Fruit fly (Drosophila melanogaster) whole organism, embryonic: ENCODE data around the gene RpL35.

ENCODE experiments used
- Bdp1 ChIP-seq: fragments of 200-800 bp; sonication (Bioruptor generic); optimal IDR thresholded peaks from 3 replicates; lab custom pipeline; 2016; ENCODE audit warnings: missing biosample characterization, missing genetic modification characterization
- CG10959 ChIP-seq: fragments of 200-800 bp; sonication (Bioruptor generic); IDR thresholded peaks from 2 replicates; pipeline ENCODE4 v1.3.6; 2022; ENCODE audit warnings: missing biosample characterization, missing genetic modification characterization
- CG11695 ChIP-seq: fragments of 200-800 bp; sonication (Bioruptor generic); IDR thresholded peaks from 3 replicates; pipeline ENCODE4 v1.3.6; 2022; ENCODE audit warnings: missing biosample characterization, missing genetic modification characterization
- CG12071 ChIP-seq: fragments of 200-800 bp; sonication (Bioruptor generic); optimal IDR thresholded peaks from 3 replicates; lab custom pipeline; 2018; ENCODE audit warnings: missing biosample characterization, mild to moderate bottlenecking, missing genetic modification characterization
- CG13424 ChIP-seq: fragments of 200-800 bp; sonication (Bioruptor generic); optimal IDR thresholded peaks from 2 replicates; lab custom pipeline; 2019; ENCODE audit warnings: missing biosample characterization, mild to moderate bottlenecking, missing genetic modification characterization, moderate library complexity
- CG14014 ChIP-seq: fragments of 200-800 bp; sonication (Bioruptor generic); IDR thresholded peaks from 2 replicates; pipeline ENCODE4 v1.3.6; 2022; ENCODE audit warnings: missing biosample characterization, missing genetic modification characterization
- CG14860 ChIP-seq: fragments of 200-800 bp; sonication (Bioruptor generic); IDR thresholded peaks from 3 replicates; pipeline ENCODE4 v1.3.6; 2022; ENCODE audit warnings: missing biosample characterization, missing genetic modification characterization; ENCODE audit not compliant: partially characterized antibody
- CG17359 ChIP-seq: fragments of 200-800 bp; sonication (Bioruptor generic); optimal IDR thresholded peaks from 3 replicates; lab custom pipeline; 2018; ENCODE audit warnings: missing biosample characterization, mild to moderate bottlenecking, missing genetic modification characterization, moderate library complexity
- CG17802 ChIP-seq: fragments of 200-800 bp; sonication (Bioruptor generic); optimal IDR thresholded peaks from 2 replicates; lab custom pipeline; 2018; ENCODE audit warnings: missing biosample characterization, mild to moderate bottlenecking, missing genetic modification characterization, moderate library complexity
- CG2889 ChIP-seq: fragments of 200-800 bp; sonication (Bioruptor generic); IDR thresholded peaks from 3 replicates; pipeline ENCODE4 v1.3.6; 2022; ENCODE audit warnings: missing biosample characterization, missing genetic modification characterization
- CG30020 ChIP-seq: fragments of 200-800 bp; optimal IDR thresholded peaks from 2 replicates; lab custom pipeline; 2019; ENCODE audit warnings: missing biosample characterization, mild to moderate bottlenecking, missing genetic modification characterization, moderate library complexity
- CG31441 ChIP-seq: fragments of 200-800 bp; sonication (Bioruptor generic); IDR thresholded peaks from 2 replicates; pipeline ENCODE4 v1.3.6; 2022; ENCODE audit warnings: missing biosample characterization, missing genetic modification characterization
- CG3163 ChIP-seq: fragments of 200-800 bp; sonication (Bioruptor generic); optimal IDR thresholded peaks from 3 replicates; lab custom pipeline; 2016; ENCODE audit warnings: missing biosample characterization, missing genetic modification characterization
- CG32767 ChIP-seq: fragments of 200-800 bp; sonication (Bioruptor generic); IDR thresholded peaks from 2 replicates; pipeline ENCODE4 v1.3.6; 2022; ENCODE audit warnings: missing biosample characterization, missing genetic modification characterization
- CG3995 ChIP-seq: fragments of 200-800 bp; sonication (Bioruptor generic); optimal IDR thresholded peaks from 3 replicates; lab custom pipeline; 2016; ENCODE audit warnings: missing biosample characterization, missing genetic modification characterization
- CG4707 ChIP-seq: fragments of 200-800 bp; sonication (Bioruptor generic); optimal IDR thresholded peaks from 2 replicates; lab custom pipeline; 2018; ENCODE audit warnings: missing biosample characterization, mild to moderate bottlenecking, missing genetic modification characterization, moderate library complexity
- CG5245 ChIP-seq: fragments of 200-800 bp; sonication (Bioruptor generic); optimal IDR thresholded peaks from 3 replicates; lab custom pipeline; 2016; ENCODE audit warnings: missing biosample characterization, missing genetic modification characterization
- CG8944 ChIP-seq: fragments of 200-800 bp; sonication (Bioruptor generic); optimal IDR thresholded peaks from 3 replicates; lab custom pipeline; 2016; ENCODE audit warnings: missing biosample characterization, missing genetic modification characterization
- CTCF ChIP-seq: fragments of 200-800 bp; sonication (Bioruptor generic); optimal IDR thresholded peaks from 2 replicates; lab custom pipeline; 2017; ENCODE audit warnings: missing biosample characterization, mild to moderate bottlenecking, missing genetic modification characterization, moderate library complexity
- CrebB ChIP-seq: fragments of 200-800 bp; sonication (Bioruptor generic); optimal IDR thresholded peaks from 3 replicates; lab custom pipeline; 2018; ENCODE audit warnings: missing biosample characterization, mild to moderate bottlenecking, missing genetic modification characterization
- Dfd ChIP-seq, 2 experiments: fragments of >200 bp; optimal IDR thresholded peaks; 2 replicates each; lab custom pipeline; 2017; ENCODE audit warnings: missing biosample characterization in 2 of 2, missing genetic modification characterization in 2 of 2
- Ets65A ChIP-seq: fragments of 200-800 bp; sonication (Bioruptor generic); peaks from one replicate; lab custom pipeline; 2016; ENCODE audit warnings: missing biosample characterization, missing genetic modification characterization
- Fer2 ChIP-seq: fragments of 200-800 bp; sonication (Bioruptor generic); optimal IDR thresholded peaks from 2 replicates; lab custom pipeline; 2018; ENCODE audit warnings: missing biosample characterization, mild to moderate bottlenecking, missing genetic modification characterization, moderate library complexity
- H15 ChIP-seq: fragments of 200-800 bp; sonication (Bioruptor generic); IDR thresholded peaks from 3 replicates; pipeline ENCODE4 v1.3.6; 2022; ENCODE audit warnings: missing biosample characterization, missing genetic modification characterization
- H2.0 ChIP-seq: fragments of 200-800 bp; sonication (Bioruptor generic); IDR thresholded peaks from 2 replicates; pipeline ENCODE4 v1.3.6; 2022; ENCODE audit warnings: missing biosample characterization, missing genetic modification characterization
- Hr3 ChIP-seq: fragments of 200-800 bp; sonication (Bioruptor generic); optimal IDR thresholded peaks from 3 replicates; lab custom pipeline; 2016; ENCODE audit warnings: missing biosample characterization, missing genetic modification characterization
- Kr ChIP-seq: fragments of 200-800 bp; sonication (Bioruptor generic); optimal IDR thresholded peaks from 2 replicates; lab custom pipeline; 2017; ENCODE audit warnings: missing biosample characterization, mild to moderate bottlenecking, missing genetic modification characterization
- Med ChIP-seq: fragments of 200-800 bp; sonication (Bioruptor generic); peaks from one replicate; lab custom pipeline; 2016; ENCODE audit warnings: missing biosample characterization, missing genetic modification characterization, mild to moderate bottlenecking, inconsistent platforms, moderate library complexity
- Side ChIP-seq: fragments of 200-800 bp; sonication (Bioruptor generic); optimal IDR thresholded peaks from 2 replicates; lab custom pipeline; 2016; ENCODE audit warnings: missing biosample characterization, missing genetic modification characterization
- Stat92E ChIP-seq, 3 experiments: fragments of >200 bp in 2 of 3; fragments of 200-800 bp in 1 of 3; sonication (Bioruptor generic) in 1 of 3; optimal IDR thresholded peaks; 2 replicates each; lab custom pipeline; 2017 to 2019; ENCODE audit warnings: missing biosample characterization in 3 of 3, missing genetic modification characterization in 3 of 3, mild to moderate bottlenecking in 1 of 3, moderate library complexity in 1 of 3
- ara ChIP-seq: fragments of 200-800 bp; sonication (Bioruptor generic); IDR thresholded peaks from 2 replicates; pipeline ENCODE4 v1.3.6; 2022; ENCODE audit warnings: missing biosample characterization, missing genetic modification characterization
- bab2 ChIP-seq: fragments of 200-800 bp; sonication (Bioruptor generic); optimal IDR thresholded peaks from 2 replicates; lab custom pipeline; 2016; ENCODE audit warnings: missing biosample characterization, missing genetic modification characterization
- cg ChIP-seq: fragments of 200-800 bp; sonication (Bioruptor generic); optimal IDR thresholded peaks from 3 replicates; lab custom pipeline; 2019; ENCODE audit warnings: missing biosample characterization, mild to moderate bottlenecking, missing genetic modification characterization, moderate library complexity
- chn ChIP-seq: fragments of 200-800 bp; sonication (Bioruptor generic); optimal IDR thresholded peaks from 2 replicates; lab custom pipeline; 2016; ENCODE audit warnings: missing biosample characterization, missing genetic modification characterization
- cwo ChIP-seq: fragments of 200-800 bp; sonication (Bioruptor generic); optimal IDR thresholded peaks from 3 replicates; lab custom pipeline; 2017; ENCODE audit warnings: missing biosample characterization, missing genetic modification characterization, mild to moderate bottlenecking, moderate library complexity, missing genetic modification reagents
- disco-r ChIP-seq: fragments of 200-800 bp; sonication (Bioruptor generic); optimal IDR thresholded peaks from 2 replicates; lab custom pipeline; 2016; ENCODE audit warnings: missing biosample characterization, missing genetic modification characterization
- ewg ChIP-seq: fragments of 200-800 bp; sonication (Bioruptor generic); optimal IDR thresholded peaks from 3 replicates; lab custom pipeline; 2017; ENCODE audit warnings: mild to moderate bottlenecking, missing biosample characterization, missing genetic modification reagents, missing genetic modification characterization
- gem ChIP-seq: fragments of 200-800 bp; sonication (Bioruptor generic); optimal IDR thresholded peaks from 2 replicates; lab custom pipeline; 2019; ENCODE audit warnings: missing biosample characterization, mild to moderate bottlenecking, missing genetic modification characterization, moderate library complexity
- hbn ChIP-seq: fragments of 200-800 bp; sonication (Bioruptor generic); IDR thresholded peaks from 2 replicates; pipeline ENCODE4 v1.3.6; 2022; ENCODE audit warnings: missing biosample characterization, missing genetic modification characterization; ENCODE audit not compliant: partially characterized antibody
- lola ChIP-seq, 3 experiments: fragments of >200 bp in 2 of 3; fragments of 200-800 bp in 1 of 3; sonication (Bioruptor generic) in 1 of 3; optimal IDR thresholded peaks; 2 replicates each; lab custom pipeline; 2017 to 2019; ENCODE audit warnings: missing biosample characterization in 3 of 3, missing genetic modification characterization in 3 of 3, mild to moderate bottlenecking in 1 of 3, moderate library complexity in 1 of 3
- nmo ChIP-seq: fragments of 200-800 bp; sonication (Bioruptor generic); optimal IDR thresholded peaks from 2 replicates; lab custom pipeline; 2018; ENCODE audit warnings: missing biosample characterization, mild to moderate bottlenecking, missing genetic modification characterization, moderate library complexity
- oc ChIP-seq: fragments of 200-800 bp; sonication (Bioruptor generic); optimal IDR thresholded peaks from 2 replicates; lab custom pipeline; 2018; ENCODE audit warnings: missing biosample characterization, mild to moderate bottlenecking, missing genetic modification characterization, moderate library complexity
- pan ChIP-seq, 4 experiments: fragments of >200 bp in 3 of 4; fragments of 200-800 bp in 1 of 4; sonication (Bioruptor generic) in 1 of 4; optimal IDR thresholded peaks in 3 of 4; IDR thresholded peaks in 1 of 4; 2 replicates each; pipeline versions ENCODE4 v1.3.6 to Lab custom; 2017 to 2022; ENCODE audit warnings: missing biosample characterization in 2 of 4, missing genetic modification characterization in 2 of 4, mixed read lengths in 1 of 4
- pnt ChIP-seq: fragments of 200-800 bp; sonication (Bioruptor generic); optimal IDR thresholded peaks from 3 replicates; lab custom pipeline; 2016; ENCODE audit warnings: missing biosample characterization, missing genetic modification characterization
- pros ChIP-seq: fragments of 200-800 bp; sonication (Bioruptor generic); optimal IDR thresholded peaks from 3 replicates; lab custom pipeline; 2019; ENCODE audit warnings: missing biosample characterization, mild to moderate bottlenecking, missing genetic modification characterization, moderate library complexity
- repo ChIP-seq: fragments of 200-800 bp; sonication (Bioruptor generic); optimal IDR thresholded peaks from 2 replicates; lab custom pipeline; 2016; ENCODE audit warnings: missing biosample characterization, missing genetic modification characterization
- sim ChIP-seq: fragments of 200-800 bp; sonication (Bioruptor generic); IDR thresholded peaks from 2 replicates; pipeline ENCODE4 v1.3.6; 2022; ENCODE audit warnings: missing biosample characterization, missing genetic modification characterization
- slp2 ChIP-seq: fragments of 200-800 bp; sonication (Bioruptor generic); optimal IDR thresholded peaks from 2 replicates; lab custom pipeline; 2016; ENCODE audit warnings: missing biosample characterization, missing genetic modification characterization
- toy ChIP-seq: fragments of 200-800 bp; sonication (Bioruptor generic); IDR thresholded peaks from 2 replicates; pipeline ENCODE4 v1.3.6; 2022; ENCODE audit warnings: missing biosample characterization, missing genetic modification characterization

Gene RpL35

DNA sequence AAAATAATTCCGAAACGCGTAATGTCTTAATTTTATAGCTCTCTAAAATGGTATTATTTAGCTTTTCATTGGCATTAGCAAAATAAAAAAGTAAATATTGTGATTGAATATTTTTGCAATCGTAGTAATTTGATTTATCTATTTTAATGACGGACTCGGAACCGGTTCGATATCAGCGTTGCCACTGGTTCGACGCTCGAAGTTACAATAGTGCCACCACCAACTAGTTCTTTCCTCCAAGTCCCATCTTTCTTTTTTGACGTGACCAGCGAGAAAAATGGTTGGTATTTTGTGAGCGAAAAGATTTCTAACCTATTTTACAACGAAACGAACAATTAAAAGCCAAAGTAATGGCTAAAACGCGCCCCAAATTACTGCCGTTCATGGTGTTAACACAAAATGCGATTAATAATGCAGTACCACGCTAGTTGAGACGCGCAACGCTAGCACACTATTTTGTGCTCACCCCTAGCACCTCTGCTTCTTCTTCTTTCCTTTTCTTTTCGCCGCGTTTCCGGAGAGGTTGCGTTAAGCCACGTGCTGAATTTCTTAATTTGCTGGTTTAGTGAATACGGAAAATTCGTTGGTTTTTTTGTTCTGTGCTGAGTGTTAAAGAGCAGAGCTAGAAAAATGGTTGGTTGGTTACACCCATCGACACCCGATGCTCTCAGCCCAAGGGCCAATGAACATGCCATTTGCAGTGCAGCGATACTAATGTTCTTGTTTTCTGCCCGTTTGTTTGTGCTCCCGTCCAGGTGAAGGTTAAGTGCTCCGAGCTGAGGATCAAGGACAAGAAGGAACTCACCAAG, at the start of gene RpL35 (continued):
- peak; percentile 27 for TF ChIP-seq chn (GFP tag; lab: Kevin White, UChicago)
- 0 out of 2 replicates have a peak, but pooled peaks have one; percentile 28 for TF ChIP-seq toy
- no peak for TF ChIP-seq lola (GFP tag; optimal IDR thresholded peaks at IDR 0.05; lab: Kevin White, UChicago)
- peak; percentile 18; the same call in 1 of the 2 replicates for TF ChIP-seq CG14014
- no peak for TF ChIP-seq cwo
- TF ChIP-seq slp2: no peak
- no peak for TF ChIP-seq Kr (GFP tag; lab: Kevin White, UChicago)
- no peak for TF ChIP-seq Ets65A (GFP tag; lab: Kevin White, UChicago)
- no peak for TF ChIP-seq pros (GFP tag; lab: Kevin White, UChicago)
- peak; percentile 37 for TF ChIP-seq CG17359 (tag; lab: Kevin White, UChicago)
- no peak for TF ChIP-seq H2.0
- peak; percentile 62 for TF ChIP-seq CG3995 (GFP tag; lab: Kevin White, UChicago)
- TF ChIP-seq Hr3 (GFP tag; lab: Kevin White, UChicago): no peak
- TF ChIP-seq pan (optimal IDR thresholded peaks at IDR 0.05; lab: Kevin White, UChicago): no peak
- peak in 1 of 2 experiments; percentile 9 for TF ChIP-seq pan (GFP tag; optimal IDR thresholded peaks at IDR 0.05 in 1 of 2, IDR thresholded peaks at IDR 0.05 in 1 of 2)
- TF ChIP-seq sim (GFP tag; lab: Robert Waterston, UW): 0 out of 2 replicates have a peak, but pooled peaks have one; percentile 17
- no peak for TF ChIP-seq pnt (GFP tag; lab: Kevin White, UChicago)
- peak; percentile 9 for TF ChIP-seq Fer2
- TF ChIP-seq CG14860 (GFP tag; lab: Robert Waterston, UW): no peak
- no peak for TF ChIP-seq CG4707 (GFP tag; lab: Kevin White, UChicago)
- TF ChIP-seq ewg (GFP tag; lab: Kevin White, UChicago): no peak
- peak; percentile 38 for TF ChIP-seq Side (GFP tag; lab: Kevin White, UChicago)
- no peak for TF ChIP-seq oc (tag; lab: Kevin White, UChicago)
- no peak for TF ChIP-seq CG2889 (GFP tag; lab: Robert Waterston, UW)
- TF ChIP-seq hbn: peak; percentile 48; the same call in 1 of the 2 replicates
- no peak for TF ChIP-seq CG5245
- TF ChIP-seq CG3163 (GFP tag; lab: Kevin White, UChicago): peak; percentile 31
- no peak for TF ChIP-seq cg (GFP tag; lab: Kevin White, UChicago)
- peak; percentile 90 for TF ChIP-seq Med
- peak; percentile 18 for TF ChIP-seq gem (tag; lab: Kevin White, UChicago)
- TF ChIP-seq CG17802 (tag; lab: Kevin White, UChicago): no peak
- TF ChIP-seq Stat92E (GFP tag; optimal IDR thresholded peaks at IDR 0.05; lab: Kevin White, UChicago): no peak
- peak; percentile 9 for TF ChIP-seq CG13424 (tag; lab: Kevin White, UChicago)
- TF ChIP-seq repo (GFP tag; lab: Kevin White, UChicago): no peak
- no peak for TF ChIP-seq CG32767 (GFP tag; lab: Robert Waterston, UW)
- no peak for TF ChIP-seq CG10959 (GFP tag; lab: Robert Waterston, UW)
- no peak for TF ChIP-seq CG8944
- no peak for TF ChIP-seq Bdp1 (GFP tag; lab: Kevin White, UChicago)
- peak; percentile 44 for TF ChIP-seq CrebB (tag; lab: Kevin White, UChicago)
- TF ChIP-seq ara (GFP tag; lab: Robert Waterston, UW): no peak
- TF ChIP-seq nmo (GFP tag; lab: Kevin White, UChicago): peak; percentile 45
- TF ChIP-seq Dfd (GFP tag; optimal IDR thresholded peaks at IDR 0.05; lab: Kevin White, UChicago): no peak
- peak; percentile 8 for TF ChIP-seq bab2 (GFP tag; lab: Kevin White, UChicago)
- 0 out of 3 replicates have a peak, but pooled peaks have one; percentile 23 for TF ChIP-seq CG11695 (GFP tag; lab: Robert Waterston, UW)
- TF ChIP-seq CG12071 (GFP tag; lab: Kevin White, UChicago): peak; percentile 68
- no peak for TF ChIP-seq disco-r (GFP tag; lab: Kevin White, UChicago)
- TF ChIP-seq CTCF (GFP tag; lab: Kevin White, UChicago): peak; percentile 14
- TF ChIP-seq CG30020 (tag; lab: Kevin White, UChicago): no peak
- no peak for TF ChIP-seq H15 (GFP tag; lab: Robert Waterston, UW)
- TF ChIP-seq CG31441 (GFP tag; lab: Robert Waterston, UW): peak; percentile 15; the same call in 1 of the 2 replicates
